Fruit fly (Drosophila melanogaster) whole organism, embryonic: ENCODE data around the gene topi.

Source experiments
- B-H2 ChIP-seq: fragments of 200-800 bp; sonication (Bioruptor generic); optimal IDR thresholded peaks from 2 replicates; lab custom pipeline; 2018; ENCODE audit warnings: missing biosample characterization, mild to moderate bottlenecking, missing genetic modification characterization
- BEAF-32 ChIP-seq: fragments of 200-800 bp; sonication (Bioruptor generic); optimal IDR thresholded peaks from 3 replicates; lab custom pipeline; 2017; ENCODE audit warnings: missing biosample characterization, missing genetic modification characterization, mild to moderate bottlenecking, moderate library complexity, missing genetic modification reagents
- C15 ChIP-seq: fragments of 200-800 bp; sonication (Bioruptor generic); IDR thresholded peaks from 3 replicates; pipeline ENCODE4 v1.3.6; 2022; ENCODE audit warnings: missing biosample characterization, missing genetic modification characterization
- CG10959 ChIP-seq: fragments of 200-800 bp; sonication (Bioruptor generic); IDR thresholded peaks from 2 replicates; pipeline ENCODE4 v1.3.6; 2022; ENCODE audit warnings: missing biosample characterization, missing genetic modification characterization
- CG10979 ChIP-seq: fragments of 200-800 bp; sonication (Bioruptor generic); optimal IDR thresholded peaks from 2 replicates; lab custom pipeline; 2018; ENCODE audit warnings: missing biosample characterization, mild to moderate bottlenecking, missing genetic modification characterization, moderate library complexity
- CG11247 ChIP-seq: fragments of 200-800 bp; sonication (Bioruptor generic); IDR thresholded peaks from 2 replicates; pipeline ENCODE4 v1.3.6; 2022; ENCODE audit warnings: missing biosample characterization, missing genetic modification characterization
- CG12104 ChIP-seq: fragments of 200-800 bp; sonication (Bioruptor generic); optimal IDR thresholded peaks from 3 replicates; lab custom pipeline; 2016; ENCODE audit warnings: missing biosample characterization, missing genetic modification characterization
- CG12219 ChIP-seq: fragments of 200-800 bp; sonication (Bioruptor generic); optimal IDR thresholded peaks from 3 replicates; lab custom pipeline; 2018; ENCODE audit warnings: missing biosample characterization, mild to moderate bottlenecking, missing genetic modification characterization
- CG1603 ChIP-seq: fragments of 200-800 bp; sonication (Bioruptor generic); optimal IDR thresholded peaks from 2 replicates; lab custom pipeline; 2019; ENCODE audit warnings: missing biosample characterization, mild to moderate bottlenecking, missing genetic modification characterization, moderate library complexity
- CG16863 ChIP-seq: fragments of 200-800 bp; sonication (Bioruptor generic); optimal IDR thresholded peaks from 3 replicates; lab custom pipeline; 2016; ENCODE audit warnings: missing biosample characterization, missing genetic modification characterization
- CG17328 ChIP-seq: fragments of 200-800 bp; sonication (Bioruptor generic); IDR thresholded peaks from 2 replicates; pipeline ENCODE4 v1.3.6; 2022; ENCODE audit warnings: missing biosample characterization, missing genetic modification characterization
- CG17359 ChIP-seq: fragments of 200-800 bp; sonication (Bioruptor generic); optimal IDR thresholded peaks from 3 replicates; lab custom pipeline; 2018; ENCODE audit warnings: missing biosample characterization, mild to moderate bottlenecking, missing genetic modification characterization, moderate library complexity
- CG17361 ChIP-seq: fragments of 200-800 bp; sonication (Bioruptor generic); IDR thresholded peaks from 3 replicates; pipeline ENCODE4 v1.3.6; 2022; ENCODE audit warnings: missing biosample characterization, missing genetic modification characterization
- CG2889 ChIP-seq: fragments of 200-800 bp; sonication (Bioruptor generic); IDR thresholded peaks from 3 replicates; pipeline ENCODE4 v1.3.6; 2022; ENCODE audit warnings: missing biosample characterization, missing genetic modification characterization
- CG32767 ChIP-seq: fragments of 200-800 bp; sonication (Bioruptor generic); IDR thresholded peaks from 2 replicates; pipeline ENCODE4 v1.3.6; 2022; ENCODE audit warnings: missing biosample characterization, missing genetic modification characterization
- CG33557 ChIP-seq: fragments of 200-800 bp; sonication (Bioruptor generic); optimal IDR thresholded peaks from 2 replicates; lab custom pipeline; 2019; ENCODE audit warnings: missing biosample characterization, mild to moderate bottlenecking, missing genetic modification characterization, moderate library complexity
- CG4282 ChIP-seq: fragments of 200-800 bp; sonication (Bioruptor generic); optimal IDR thresholded peaks from 2 replicates; lab custom pipeline; 2016; ENCODE audit warnings: missing biosample characterization, missing genetic modification characterization
- CG4820 ChIP-seq: fragments of 200-800 bp; sonication (Bioruptor generic); optimal IDR thresholded peaks from 3 replicates; lab custom pipeline; 2016; ENCODE audit warnings: missing biosample characterization, missing genetic modification characterization
- CG6654 ChIP-seq: fragments of 200-800 bp; sonication (Bioruptor generic); optimal IDR thresholded peaks from 2 replicates; lab custom pipeline; 2017; ENCODE audit warnings: missing biosample characterization, mild to moderate bottlenecking, missing genetic modification characterization
- CG7963 ChIP-seq: fragments of 200-800 bp; sonication (Bioruptor generic); IDR thresholded peaks from 3 replicates; pipeline ENCODE4 v1.3.6; 2022; ENCODE audit warnings: missing biosample characterization, missing genetic modification characterization; ENCODE audit not compliant: partially characterized antibody
- CG8359 ChIP-seq: fragments of 200-800 bp; sonication (Bioruptor generic); optimal IDR thresholded peaks from 2 replicates; lab custom pipeline; 2017; ENCODE audit warnings: missing biosample characterization, mild to moderate bottlenecking, missing genetic modification characterization, borderline replicate concordance
- Dbx ChIP-seq: fragments of 200-800 bp; sonication (Bioruptor generic); IDR thresholded peaks from 3 replicates; pipeline ENCODE4 v1.3.6; 2022; ENCODE audit warnings: missing biosample characterization, missing genetic modification characterization
- HmgZ ChIP-seq: fragments of 200-800 bp; sonication (Bioruptor generic); optimal IDR thresholded peaks from 2 replicates; lab custom pipeline; 2018; ENCODE audit warnings: missing biosample characterization, mild to moderate bottlenecking, missing genetic modification characterization
- Mad ChIP-seq: fragments of 200-800 bp; sonication (Bioruptor generic); optimal IDR thresholded peaks from 2 replicates; lab custom pipeline; 2016; ENCODE audit warnings: missing biosample characterization, missing genetic modification characterization
- Sin3A ChIP-seq: fragments of >200 bp; optimal IDR thresholded peaks from 2 replicates; lab custom pipeline; 2018
- Sox100B ChIP-seq: fragments of 200-800 bp; sonication (Bioruptor generic); optimal IDR thresholded peaks from 3 replicates; lab custom pipeline; 2018; ENCODE audit warnings: missing biosample characterization, mild to moderate bottlenecking, missing genetic modification characterization
- Sox102F ChIP-seq: fragments of 200-800 bp; sonication (Bioruptor generic); optimal IDR thresholded peaks from 2 replicates; lab custom pipeline; 2018; ENCODE audit warnings: missing biosample characterization, mild to moderate bottlenecking, missing genetic modification characterization, moderate library complexity
- Ssrp ChIP-seq: fragments of 200-800 bp; sonication (Bioruptor generic); optimal IDR thresholded peaks from 2 replicates; lab custom pipeline; 2018; ENCODE audit warnings: missing biosample characterization, mild to moderate bottlenecking, missing genetic modification characterization, moderate library complexity
- Trl ChIP-seq, 3 experiments: fragments of >200 bp in 2 of 3; fragments of 200-800 bp in 1 of 3; sonication (Bioruptor generic) in 1 of 3; optimal IDR thresholded peaks; 2 replicates in 1 of 3; 3 replicates in 2 of 3; lab custom pipeline; 2016 to 2017; ENCODE audit warnings: missing biosample characterization in 1 of 3, missing genetic modification characterization in 1 of 3
- amos ChIP-seq: fragments of 200-800 bp; sonication (Bioruptor generic); IDR thresholded peaks from 2 replicates; pipeline ENCODE4 v1.3.6; 2022; ENCODE audit warnings: missing biosample characterization, missing genetic modification characterization; ENCODE audit not compliant: partially characterized antibody
- cato ChIP-seq: fragments of 200-800 bp; sonication (Bioruptor generic); optimal IDR thresholded peaks from 2 replicates; lab custom pipeline; 2016; ENCODE audit warnings: missing biosample characterization, missing genetic modification characterization, borderline replicate concordance
- chif ChIP-seq, 2 experiments: fragments of 200-800 bp; sonication (Bioruptor generic); optimal IDR thresholded peaks; 3 replicates each; lab custom pipeline; 2016; ENCODE audit warnings: missing biosample characterization in 2 of 2, missing genetic modification characterization in 2 of 2
- cwo ChIP-seq: fragments of 200-800 bp; sonication (Bioruptor generic); optimal IDR thresholded peaks from 3 replicates; lab custom pipeline; 2017; ENCODE audit warnings: missing biosample characterization, missing genetic modification characterization, mild to moderate bottlenecking, moderate library complexity, missing genetic modification reagents
- ewg ChIP-seq: fragments of 200-800 bp; sonication (Bioruptor generic); optimal IDR thresholded peaks from 3 replicates; lab custom pipeline; 2017; ENCODE audit warnings: mild to moderate bottlenecking, missing biosample characterization, missing genetic modification reagents, missing genetic modification characterization
- gro ChIP-seq: fragments of 200-800 bp; sonication (Bioruptor generic); optimal IDR thresholded peaks from 2 replicates; lab custom pipeline; 2016; ENCODE audit warnings: missing biosample characterization, missing genetic modification characterization
- hbn ChIP-seq: fragments of 200-800 bp; sonication (Bioruptor generic); IDR thresholded peaks from 2 replicates; pipeline ENCODE4 v1.3.6; 2022; ENCODE audit warnings: missing biosample characterization, missing genetic modification characterization; ENCODE audit not compliant: partially characterized antibody
- insv ChIP-seq, 2 experiments: fragments of 200-800 bp; sonication (Bioruptor generic); optimal IDR thresholded peaks; 3 replicates each; lab custom pipeline; 2016 to 2018; ENCODE audit warnings: missing biosample characterization in 2 of 2, missing genetic modification characterization in 2 of 2
- kay ChIP-seq: fragments of 200-800 bp; sonication (Bioruptor generic); optimal IDR thresholded peaks from 2 replicates; lab custom pipeline; 2016; ENCODE audit warnings: missing biosample characterization, missing genetic modification characterization
- lola ChIP-seq, 3 experiments: fragments of >200 bp in 2 of 3; fragments of 200-800 bp in 1 of 3; sonication (Bioruptor generic) in 1 of 3; optimal IDR thresholded peaks; 2 replicates each; lab custom pipeline; 2017 to 2019; ENCODE audit warnings: missing biosample characterization in 3 of 3, missing genetic modification characterization in 3 of 3, mild to moderate bottlenecking in 1 of 3, moderate library complexity in 1 of 3
- nau ChIP-seq: fragments of 200-800 bp; sonication (Bioruptor generic); optimal IDR thresholded peaks from 3 replicates; lab custom pipeline; 2017; ENCODE audit warnings: missing biosample characterization, mild to moderate bottlenecking, missing genetic modification characterization, missing genetic modification reagents
- otp ChIP-seq: fragments of 200-800 bp; sonication (Bioruptor generic); IDR thresholded peaks from 3 replicates; pipeline ENCODE4, ENCODE4 v1.3.6; 2022; ENCODE audit warnings: missing biosample characterization, missing genetic modification characterization
- ranshi ChIP-seq: fragments of 200-800 bp; sonication (Bioruptor generic); IDR thresholded peaks from 2 replicates; pipeline ENCODE4 v1.3.6; 2022; ENCODE audit warnings: missing biosample characterization, missing genetic modification characterization
- sima ChIP-seq: fragments of 200-800 bp; sonication (Bioruptor generic); optimal IDR thresholded peaks from 2 replicates; lab custom pipeline; 2016; ENCODE audit warnings: missing biosample characterization, missing genetic modification characterization
- stwl ChIP-seq: fragments of 200-800 bp; sonication (Bioruptor generic); optimal IDR thresholded peaks from 3 replicates; lab custom pipeline; 2018; ENCODE audit warnings: missing biosample characterization, mild to moderate bottlenecking, missing genetic modification characterization, moderate library complexity
- sug ChIP-seq: fragments of 200-800 bp; optimal IDR thresholded peaks from 2 replicates; lab custom pipeline; 2019; ENCODE audit warnings: missing biosample characterization, mild to moderate bottlenecking, missing genetic modification characterization, moderate library complexity
- wek ChIP-seq: fragments of 200-800 bp; sonication (Bioruptor generic); optimal IDR thresholded peaks from 3 replicates; lab custom pipeline; 2018; ENCODE audit warnings: missing biosample characterization, mild to moderate bottlenecking, missing genetic modification characterization, moderate library complexity

Gene topi

dm6 chr3R:9767620-9768592 is 7.0 kb upstream of the topi start, which contains the start of gene Naa80 (continued):
- TF ChIP-seq CG33557 (no peak), otp (0 out of 3 replicates have a peak, but pooled peaks have one; percentile 6), CG17361 (GFP tag; lab: Robert Waterston, UW) (0 out of 3 replicates have a peak, but pooled peaks have one; percentile 10), Trl (optimal IDR thresholded peaks at IDR 0.05; lab: Kevin White, UChicago) (no peak), Trl (GFP tag; optimal IDR thresholded peaks at IDR 0.05; lab: Kevin White, UChicago) (peak; percentile 83), CG12219 (no peak), nau (GFP tag; lab: Kevin White, UChicago) (no peak), CG4282 (GFP tag; lab: Kevin White, UChicago) (peak; percentile 64), kay (peak; percentile 71), Ssrp (tag; lab: Kevin White, UChicago) (peak; percentile 12), CG32767 (0 out of 2 replicates have a peak, but pooled peaks have one; percentile 25), CG2889 (0 out of 3 replicates have a peak, but pooled peaks have one; percentile 10), cwo (GFP tag; lab: Kevin White, UChicago) (peak; percentile 25), CG10959 (no peak), chif (GFP tag; optimal IDR thresholded peaks at IDR 0.05; lab: Kevin White, UChicago) (peak; percentile 12 to 72), CG10979 (tag; lab: Kevin White, UChicago) (peak; percentile 21), C15 (no peak), Sin3A (lab: Kevin White, UChicago) (peak; percentile 76), CG8359 (GFP tag; lab: Kevin White, UChicago) (no peak), stwl (tag; lab: Kevin White, UChicago) (peak; percentile 77), Dbx (peak; percentile 78), ranshi (peak; percentile 54; the same call in 1 of the 2 replicates), gro (GFP tag; lab: Kevin White, UChicago) (peak; percentile 90), Sox102F (GFP tag; lab: Kevin White, UChicago) (no peak), CG12104 (GFP tag; lab: Kevin White, UChicago) (peak; percentile 36), hbn (no peak), sima (no peak), CG16863 (peak; percentile 27), lola (GFP tag; optimal IDR thresholded peaks at IDR 0.05; lab: Kevin White, UChicago) (no peak), Sox100B (GFP tag; lab: Kevin White, UChicago) (no peak), CG7963 (no peak), HmgZ (tag; lab: Kevin White, UChicago) (peak; percentile 87), wek (no peak), Mad (GFP tag; lab: Kevin White, UChicago) (peak; percentile 69), cato (peak; percentile 44), CG17359 (tag; lab: Kevin White, UChicago) (peak; percentile 26), CG4820 (GFP tag; lab: Kevin White, UChicago) (peak; percentile 8), ewg (GFP tag; lab: Kevin White, UChicago) (peak; percentile 58), insv (GFP tag; optimal IDR thresholded peaks at IDR 0.05; lab: Kevin White, UChicago) (peak in 1 of 2 experiments; percentile 41), CG1603 (tag; lab: Kevin White, UChicago) (peak; percentile 84), B-H2 (GFP tag; lab: Kevin White, UChicago) (peak; percentile 84), CG6654 (GFP tag; lab: Kevin White, UChicago) (no peak), CG17328 (no peak; the same call in 1 of the 2 replicates), sug (peak; percentile 71), BEAF-32 (peak; percentile 56), CG11247 (GFP tag; lab: Robert Waterston, UW) (peak; percentile 79), amos (GFP tag; lab: Robert Waterston, UW) (peak; percentile 64)
